Fruit fly (Drosophila melanogaster) S2 (cell line): ENCODE data around the gene Ns4.

Experiments
- CG8478 ChIP-seq: fragments of >200 bp; optimal IDR thresholded peaks from 2 replicates; lab custom pipeline; 2018
- CTCF ChIP-seq, 2 experiments: fragments of >200 bp; optimal IDR thresholded peaks; 2 replicates each; lab custom pipeline; 2018

dm6 chr2L:20758188-20758846 is 6.0 kb downstream of the Ns4 start:
- TF ChIP-seq CG8478 (lab: Kevin White, UChicago), result no peak
- no peak for TF ChIP-seq CTCF (optimal IDR thresholded peaks at IDR 0.05; lab: Kevin White, UChicago)
